ENCODE assay signal across 3 worm cellular contexts in genomic region chrII:9213055-9213708, ce11.
TF ChIP-seq lines count a peak whose summit lies in the region.

Gene znfx-1, plus strand, starts transcription at chrII:9213658.

TF ChIP-seq in whole organism, L2 larva, 48 proteins besides CTCF, POLR2A, EP300 and RAD21:
- TF ChIP-seq unc-55 (GFP tag; optimal IDR thresholded peaks at IDR 0.05; lab: Kevin White, UChicago): peak; percentile 17
- no peak for TF ChIP-seq nhr-6 (tag; optimal IDR thresholded peaks at IDR 0.05; lab: Kevin White, UChicago)

TF ChIP-seq in whole organism, L4 larva, 104 proteins besides CTCF, POLR2A, EP300 and RAD21:
- TF ChIP-seq lin-38 (GFP tag; IDR thresholded peaks at IDR 0.05; lab: Robert Waterston, UW) (peak; percentile 38; the same call in 1 of the 2 replicates), dpl-1 (GFP tag; optimal IDR thresholded peaks at IDR 0.05; lab: Kevin White, UChicago) (no peak), F49E8.2 (tag; optimal IDR thresholded peaks at IDR 0.05; lab: Kevin White, UChicago; ENCODE audit: borderline replicate concordance) (peak; percentile 32), ZK337.2 (GFP tag; IDR thresholded peaks at IDR 0.05; lab: Robert Waterston, UW) (no peak), lsy-2 (tag; optimal IDR thresholded peaks at IDR 0.05; lab: Kevin White, UChicago) (no peak), mes-2 (tag; optimal IDR thresholded peaks at IDR 0.05; lab: Kevin White, UChicago; ENCODE audit: poor library complexity, severe bottlenecking) (no peak), F26F4.8 (GFP tag; conservative IDR thresholded peaks at IDR 0.05; lab: Robert Waterston, UW) (no peak), daf-19 (GFP tag; conservative IDR thresholded peaks at IDR 0.05; lab: Robert Waterston, UW) (no peak), hlh-11 (tag; optimal IDR thresholded peaks at IDR 0.05; lab: Kevin White, UChicago) (no peak), lin-13 (GFP tag; optimal IDR thresholded peaks at IDR 0.05; lab: Kevin White, UChicago) (no peak), unc-130 (GFP tag; optimal IDR thresholded peaks at IDR 0.05; lab: Kevin White, UChicago) (peak; percentile 35), attf-4 (tag; optimal IDR thresholded peaks at IDR 0.05; lab: Kevin White, UChicago) (no peak), F44E2.7 (GFP tag; IDR thresholded peaks at IDR 0.05; lab: Robert Waterston, UW) (no peak), madf-9 (GFP tag; conservative IDR thresholded peaks at IDR 0.05; lab: Robert Waterston, UW) (no peak), spr-3 (GFP tag; optimal IDR thresholded peaks at IDR 0.05; lab: Kevin White, UChicago) (no peak), hlh-30 (tag; optimal IDR thresholded peaks at IDR 0.05; lab: Kevin White, UChicago; ENCODE audit: insufficient read depth) (no peak), daf-12 (tag; optimal IDR thresholded peaks at IDR 0.05; lab: Kevin White, UChicago) (no peak), Y48G9A.11 (GFP tag; IDR thresholded peaks at IDR 0.05; lab: Robert Waterston, UW) (peak; percentile 69), pha-4 (GFP tag; IDR thresholded peaks at IDR 0.05; lab: Robert Waterston, UW) (no peak), pha-4 (tag; optimal IDR thresholded peaks at IDR 0.05; lab: Kevin White, UChicago) (no peak), nhr-10 (tag; optimal IDR thresholded peaks at IDR 0.05; lab: Kevin White, UChicago) (no peak), mxl-2 (GFP tag; conservative IDR thresholded peaks at IDR 0.05; lab: Robert Waterston, UW) (no peak), pqm-1 (tag; optimal IDR thresholded peaks at IDR 0.05; lab: Kevin White, UChicago) (no peak), madf-5 (GFP tag; IDR thresholded peaks at IDR 0.05; lab: Robert Waterston, UW) (no peak), T26A8.4 (GFP tag; IDR thresholded peaks at IDR 0.05; lab: Robert Waterston, UW) (no peak)

TF ChIP-seq in whole organism, young adult, 124 proteins besides CTCF, POLR2A, EP300 and RAD21:
- TF ChIP-seq unc-130 (GFP tag; optimal IDR thresholded peaks at IDR 0.05; lab: Kevin White, UChicago) (peak; percentile 34), lin-54 (GFP tag; optimal IDR thresholded peaks at IDR 0.05; lab: Kevin White, UChicago) (peak; percentile 44), rcor-1 (GFP tag; IDR thresholded peaks at IDR 0.05; lab: Robert Waterston, UW) (peak; percentile 51; the same call in 1 of the 2 replicates), rpc-1 (optimal IDR thresholded peaks at IDR 0.05; lab: Kevin White, UChicago) (no peak), rpc-1 (tag; optimal IDR thresholded peaks at IDR 0.05; lab: Kevin White, UChicago) (peak; percentile 0), Y53G8AR.9 (GFP tag; conservative IDR thresholded peaks at IDR 0.05; lab: Robert Waterston, UW) (0 out of 2 replicates have a peak, but pooled peaks have one; percentile 24), F55B11.4 (tag; optimal IDR thresholded peaks at IDR 0.05; lab: Kevin White, UChicago; ENCODE audit: borderline replicate concordance, insufficient read depth) (no peak), tbp1 (GFP tag; optimal IDR thresholded peaks at IDR 0.05; lab: Kevin White, UChicago) (peak; percentile 50), snpc-1.1 (tag; optimal IDR thresholded peaks at IDR 0.05; lab: Kevin White, UChicago; ENCODE audit: insufficient read depth) (peak; percentile 79), dox-1 (GFP tag; IDR thresholded peaks at IDR 0.05; lab: Robert Waterston, UW) (0 out of 2 replicates have a peak, but pooled peaks have one; percentile 24), lsl-1 (GFP tag; optimal IDR thresholded peaks at IDR 0.05; lab: Kevin White, UChicago) (peak; percentile 96), F33H1.4 (GFP tag; IDR thresholded peaks at IDR 0.05; lab: Robert Waterston, UW) (peak; percentile 96), efl-1 (GFP tag; optimal IDR thresholded peaks at IDR 0.05; lab: Kevin White, UChicago) (peak; percentile 93), mxl-1 (tag; optimal IDR thresholded peaks at IDR 0.05; lab: Kevin White, UChicago) (no peak), Y79H2A.3 (GFP tag; conservative IDR thresholded peaks at IDR 0.05; lab: Robert Waterston, UW) (no peak), D2030.7 (GFP tag; IDR thresholded peaks at IDR 0.05; lab: Robert Waterston, UW) (peak; percentile 85), gei-17 (GFP tag; optimal IDR thresholded peaks at IDR 0.05; lab: Kevin White, UChicago) (no peak), F23B12.7 (tag; optimal IDR thresholded peaks at IDR 0.05; lab: Kevin White, UChicago; ENCODE audit: insufficient read depth) (no peak), madf-8 (GFP tag; conservative IDR thresholded peaks at IDR 0.05; lab: Robert Waterston, UW) (peak; percentile 86), madf-6 (GFP tag; IDR thresholded peaks at IDR 0.05; lab: Robert Waterston, UW) (peak; percentile 96), xnd-1 (tag; optimal IDR thresholded peaks at IDR 0.05; lab: Kevin White, UChicago) (peak; percentile 90), snpc-1.3 (tag; optimal IDR thresholded peaks at IDR 0.05; lab: Kevin White, UChicago; ENCODE audit: insufficient read depth) (peak; percentile 62), sdz-38 (tag; optimal IDR thresholded peaks at IDR 0.05; lab: Kevin White, UChicago) (no peak), ceh-91 (GFP tag; IDR thresholded peaks at IDR 0.05; lab: Robert Waterston, UW) (peak; percentile 80), akir-1 (GFP tag; optimal IDR thresholded peaks at IDR 0.05; lab: Kevin White, UChicago) (no peak), pbrm-1 (GFP tag; IDR thresholded peaks at IDR 0.05; lab: Robert Waterston, UW) (no peak), atf-7 (tag; optimal IDR thresholded peaks at IDR 0.05; lab: Kevin White, UChicago) (no peak), snpc-4 (GFP tag; optimal IDR thresholded peaks at IDR 0.05; lab: Kevin White, UChicago) (peak; percentile 13), snpc-4 (tag; optimal IDR thresholded peaks at IDR 0.05; lab: Kevin White, UChicago) (peak in 3 of 4 experiments; percentile 16 to 27 (median 18)), dpl-1 (GFP tag; optimal IDR thresholded peaks at IDR 0.05; lab: Kevin White, UChicago) (peak; percentile 83), B0019.2 (GFP tag; conservative IDR thresholded peaks at IDR 0.05; lab: Robert Waterston, UW) (peak; percentile 60; the same call in 1 of the 2 replicates), F49E8.2 (tag; optimal IDR thresholded peaks at IDR 0.05; lab: Kevin White, UChicago; ENCODE audit: insufficient read depth) (peak; percentile 75), snpc-3.4 (tag; optimal IDR thresholded peaks at IDR 0.05; lab: Kevin White, UChicago) (peak; percentile 84)
